Fruit fly (Drosophila melanogaster) whole organism, larva: ENCODE measurements around the gene Tbca.

Source experiments
- noc ChIP-seq: fragments of 200-800 bp; sonication (Bioruptor generic); optimal IDR thresholded peaks from 3 replicates; lab custom pipeline; 2019; ENCODE audit warnings: missing biosample characterization, mild to moderate bottlenecking, missing genetic modification characterization, moderate library complexity

Tbca gene

DNA sequence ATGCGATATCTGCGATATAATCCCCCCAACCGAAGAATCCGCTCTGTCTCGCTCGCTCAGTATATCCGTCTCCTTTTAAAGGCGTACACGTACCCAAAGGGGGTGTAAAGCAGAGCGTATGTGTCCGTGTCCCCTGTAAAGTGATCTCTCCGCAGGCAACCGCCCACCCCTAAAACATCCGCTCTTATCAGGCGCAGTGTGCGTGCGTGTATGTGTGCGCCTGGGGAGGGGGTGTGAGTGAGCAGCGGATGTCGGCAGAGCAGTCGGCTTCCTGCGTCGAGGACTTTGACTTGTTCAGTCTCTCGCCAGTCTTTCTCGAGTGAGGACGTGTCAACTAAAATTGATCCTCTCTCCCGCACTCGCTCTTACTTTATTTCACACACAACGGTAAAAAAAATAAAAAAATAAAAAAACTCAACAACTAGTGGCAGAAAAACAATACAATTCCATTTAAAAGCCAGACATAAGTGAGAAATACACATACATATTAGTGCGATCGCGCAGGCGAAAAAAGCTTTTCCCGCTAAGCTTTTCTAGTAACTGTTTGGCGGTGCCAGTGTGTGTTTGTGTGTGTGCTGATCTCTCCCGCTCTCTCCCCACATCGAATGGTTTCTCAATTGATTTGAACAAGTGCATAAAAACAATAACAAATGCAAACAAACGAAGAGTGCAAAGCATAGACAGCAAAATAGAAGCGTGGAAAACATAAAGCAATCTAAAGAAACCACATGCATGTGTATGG lies 17.6 kb upstream of the Tbca start:
- TF ChIP-seq noc (tag; lab: Kevin White, UChicago), result no peak

DNA sequence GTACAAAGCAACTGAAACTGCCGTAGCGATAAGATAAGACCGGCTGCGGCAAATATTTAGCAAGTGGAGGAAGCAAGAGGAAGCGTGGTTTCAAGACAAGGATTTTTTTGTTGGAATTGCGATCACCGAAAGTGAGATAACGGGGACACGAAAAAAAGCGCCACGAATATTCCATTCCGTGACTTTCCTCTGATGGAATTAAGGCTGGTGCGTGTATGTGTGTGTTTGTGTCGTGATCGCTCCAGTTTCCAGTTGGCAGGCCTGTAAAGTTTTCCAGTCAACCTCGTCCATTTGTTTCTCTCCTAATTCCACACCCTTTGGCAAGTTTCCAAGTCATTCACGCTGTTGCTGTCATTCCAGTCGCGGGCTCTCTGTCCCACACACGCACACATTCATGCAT lies 17.0 kb upstream of the Tbca start:
- TF ChIP-seq noc (tag; lab: Kevin White, UChicago), result no peak

DNA sequence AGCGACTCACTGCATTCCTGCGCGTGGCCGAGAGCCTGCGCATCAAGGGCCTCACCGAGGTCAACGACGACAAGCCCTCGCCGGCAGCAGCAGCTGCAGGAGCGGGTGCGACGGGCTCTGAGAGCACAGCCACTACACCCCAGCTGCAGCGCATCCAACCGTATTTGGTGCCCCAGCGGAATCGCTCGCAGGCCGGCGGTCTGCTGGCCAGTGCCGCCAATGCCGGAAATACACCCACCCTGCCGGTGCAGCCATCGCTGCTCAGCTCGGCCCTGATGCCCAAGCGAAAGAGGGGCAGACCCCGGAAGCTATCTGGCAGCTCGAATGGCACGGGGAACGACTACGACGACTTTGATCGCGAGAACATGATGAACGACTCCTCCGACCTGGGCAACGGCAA lies 15.5 kb upstream of the Tbca start:
- no peak for TF ChIP-seq noc (tag; lab: Kevin White, UChicago)

DNA sequence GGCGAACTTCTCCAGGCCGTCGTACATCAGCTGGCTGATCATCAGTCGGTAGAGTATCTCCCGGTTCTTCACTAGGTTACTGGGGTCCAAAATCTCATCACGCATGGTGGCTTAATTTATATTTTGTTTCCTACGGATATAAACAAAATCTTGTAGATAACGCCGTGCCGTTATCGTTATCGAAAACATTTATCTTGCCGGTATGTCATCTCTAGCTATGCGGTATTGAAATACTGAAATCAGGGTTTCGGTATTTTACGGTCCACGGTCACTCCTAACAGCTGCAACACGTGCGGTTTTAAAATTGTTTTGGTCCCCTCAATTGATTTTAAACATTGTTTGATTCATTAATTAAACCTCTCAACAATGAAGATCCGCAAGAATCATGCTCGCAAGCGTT lies 6.5 kb upstream of the Tbca start, which contains the start of the genes CstF50 and CG11563:
Gene CstF50, minus strand, starts transcription at position 188 of the 400 bp plus-strand sequence.
Gene CG11563, plus strand, starts transcription at position 260 of the 400 bp plus-strand sequence.
- no peak for TF ChIP-seq noc (tag; lab: Kevin White, UChicago)

DNA sequence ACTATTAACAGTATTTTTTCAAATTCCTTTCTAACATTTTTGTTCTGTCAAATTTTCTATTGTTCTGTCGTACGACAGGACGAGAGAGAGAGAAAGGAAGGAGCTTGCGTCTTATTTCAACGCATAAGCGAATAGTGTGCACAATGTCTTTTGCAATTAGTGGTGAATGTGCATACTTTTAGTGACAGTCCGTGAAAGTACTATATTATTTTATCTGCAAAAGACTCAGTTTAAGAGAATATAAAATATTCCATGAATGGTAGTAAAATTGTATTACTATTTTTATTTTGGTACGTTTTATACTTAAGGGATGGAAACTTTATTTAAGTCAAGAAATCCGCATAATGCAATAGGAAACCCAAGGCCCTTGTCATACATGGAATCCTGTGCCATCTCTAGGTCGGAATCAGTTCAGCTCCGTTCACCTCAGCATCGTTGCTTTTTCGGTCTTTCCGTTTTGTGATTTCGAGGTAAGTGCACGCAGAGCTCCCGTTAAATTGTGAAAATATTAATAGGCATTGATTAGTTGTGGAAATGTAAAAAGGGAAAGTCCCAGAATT lies 5.2 kb upstream of the Tbca start, which contains the start of gene eEF1alpha2:
Gene eEF1alpha2, plus strand, starts transcription at position 409 of the 560 bp plus-strand sequence.
- no peak for TF ChIP-seq noc (tag; lab: Kevin White, UChicago)

DNA sequence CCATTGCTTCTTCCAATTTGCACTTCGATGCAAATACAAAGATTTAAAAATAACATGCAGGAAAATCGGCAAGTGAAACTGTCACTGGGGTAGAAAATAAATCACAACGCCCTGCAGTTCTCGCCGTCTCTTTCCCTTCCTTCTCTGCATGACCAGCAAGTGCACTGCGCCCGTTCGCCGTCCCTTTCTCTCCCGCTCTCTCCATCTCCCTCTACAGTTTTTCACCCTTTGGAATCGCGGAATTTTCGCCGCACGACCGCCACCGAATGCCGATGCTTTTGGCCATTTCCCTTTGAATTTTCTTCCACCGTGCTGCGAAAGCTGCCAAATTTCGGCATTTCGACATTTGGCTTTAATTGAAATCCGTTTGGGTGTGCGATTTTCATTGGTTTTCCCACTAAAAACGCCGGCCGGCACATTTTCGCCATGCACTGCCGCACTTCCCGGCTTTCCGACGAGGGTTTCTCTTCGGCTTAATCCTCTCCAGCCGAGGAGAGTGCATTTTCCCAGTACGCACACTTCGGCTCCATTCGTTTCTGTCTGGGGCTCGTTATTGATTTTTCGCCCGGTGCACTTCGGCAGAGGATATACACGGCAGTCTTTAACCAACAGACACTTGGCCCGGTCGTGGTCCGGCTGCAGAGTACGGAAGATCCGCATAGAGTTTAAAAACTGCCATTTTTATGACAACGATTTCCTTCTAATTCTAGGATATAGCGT lies 4.1 kb upstream of the Tbca start:
- no peak for TF ChIP-seq noc (tag; lab: Kevin White, UChicago)

DNA sequence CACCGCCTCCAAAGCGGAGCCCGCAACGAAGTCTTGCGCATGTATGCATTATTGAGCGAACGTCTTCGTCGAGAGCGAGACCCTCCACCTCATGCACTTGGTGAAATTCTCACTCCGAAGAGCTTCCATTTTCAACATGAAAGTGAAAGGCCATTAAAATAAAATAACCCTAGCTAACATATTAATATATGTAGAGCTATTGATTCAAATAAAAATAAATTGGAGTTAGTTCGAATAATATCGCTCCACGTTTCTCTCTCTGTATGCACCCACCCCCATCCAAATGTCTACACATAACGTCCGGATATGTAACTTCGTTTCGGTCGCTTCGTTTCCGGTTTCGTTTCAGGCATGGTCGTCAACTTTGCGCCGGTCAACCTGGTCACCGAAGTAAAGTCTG lies 2.0 kb upstream of the Tbca start:
- TF ChIP-seq noc (tag; lab: Kevin White, UChicago), result no peak

DNA sequence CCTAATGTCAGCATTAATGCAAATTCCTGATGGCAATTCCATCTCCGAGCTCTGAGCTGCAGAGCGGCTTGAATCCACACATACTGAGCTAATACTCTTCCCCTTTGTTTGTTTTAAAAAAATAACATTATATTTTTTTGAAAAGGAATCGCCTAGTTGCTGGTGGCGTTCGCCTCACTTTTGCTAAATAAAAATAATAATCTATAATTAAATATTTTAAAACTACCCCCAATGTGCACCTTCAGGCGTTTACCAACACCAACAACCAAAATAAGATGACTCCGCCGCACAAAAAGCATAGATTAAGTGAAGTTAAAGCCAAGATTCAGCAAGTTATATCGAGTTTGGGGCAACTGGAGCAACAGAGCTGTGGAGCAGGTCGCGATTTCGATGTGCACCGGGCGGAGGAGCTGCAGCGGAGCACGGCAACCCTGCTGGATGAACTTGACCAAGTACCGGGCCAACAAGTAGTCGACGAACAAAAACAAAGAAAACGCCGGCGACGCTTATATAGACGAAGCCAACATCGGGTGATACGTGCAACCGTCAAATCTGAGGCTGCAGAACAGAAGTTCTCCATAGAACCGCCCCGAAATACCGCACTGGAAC lies 858 bp downstream of the Tbca start, which contains the start of gene CG1896:
Gene CG1896, plus strand, starts transcription at position 239 of the 609 bp plus-strand sequence.
- TF ChIP-seq noc (tag; lab: Kevin White, UChicago), result peak; percentile 4

DNA sequence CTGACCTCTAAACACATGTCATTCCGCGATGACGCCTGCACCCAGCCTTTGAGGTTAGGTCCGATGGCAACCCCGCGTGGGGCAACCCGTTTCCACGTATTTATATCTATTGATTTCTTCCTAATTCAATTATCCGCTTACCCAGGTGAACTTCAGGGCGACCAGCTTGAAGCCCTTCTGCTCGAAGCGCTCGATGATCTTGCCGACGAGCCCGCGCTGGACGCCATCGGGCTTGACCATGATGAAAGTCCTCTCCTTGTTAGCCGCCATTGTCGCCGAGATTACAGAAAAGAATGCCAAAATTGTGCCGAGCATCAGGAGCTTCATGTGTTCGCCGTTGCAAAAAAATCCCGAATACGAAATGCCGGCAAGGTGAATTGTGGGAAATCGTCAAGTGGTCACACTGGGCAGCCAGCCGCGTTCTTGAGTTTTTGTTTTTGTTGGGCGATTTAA lies 2.4 kb downstream of the Tbca start, which contains the start of gene awd:
Gene awd, minus strand, starts transcription at position 449 of the 453 bp plus-strand sequence.
- TF ChIP-seq noc (tag; lab: Kevin White, UChicago), result peak; percentile 67

DNA sequence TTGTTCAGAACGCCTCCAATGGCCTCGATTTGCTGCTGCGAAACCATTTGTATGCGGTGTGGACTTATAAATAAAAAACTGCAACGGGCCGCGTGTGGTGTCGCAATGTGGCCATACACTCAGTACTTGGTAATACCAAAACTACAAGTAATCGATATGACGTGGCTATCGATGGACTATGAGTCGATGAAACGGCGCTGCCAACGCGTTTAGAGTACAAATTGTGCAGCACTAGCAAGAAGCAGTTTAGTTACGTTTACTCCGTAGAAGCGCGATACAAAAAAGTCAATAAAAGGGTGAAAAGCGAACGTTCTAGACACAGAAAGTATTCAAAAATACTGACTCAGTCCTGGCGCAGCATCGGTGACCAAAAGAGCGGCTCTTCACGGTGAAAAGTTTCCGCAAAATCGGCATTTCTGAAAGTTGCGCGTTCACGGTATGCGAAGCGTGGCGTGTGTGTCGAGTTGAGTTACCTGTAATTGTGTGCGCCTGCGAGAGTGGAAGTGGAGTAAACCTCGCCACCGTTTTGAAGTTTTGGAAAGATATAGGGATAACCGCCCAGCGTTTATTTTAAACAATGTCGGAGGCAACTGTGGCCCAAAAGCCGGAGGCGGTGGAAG lies 4.2 kb downstream of the Tbca start, which contains the start of the genes nero and CG1910:
Gene nero, minus strand, starts transcription at position 130 of the 620 bp plus-strand sequence.
Gene CG1910, plus strand, starts transcription at position 215 of the 620 bp plus-strand sequence.
- TF ChIP-seq noc (tag; lab: Kevin White, UChicago), result no peak

DNA sequence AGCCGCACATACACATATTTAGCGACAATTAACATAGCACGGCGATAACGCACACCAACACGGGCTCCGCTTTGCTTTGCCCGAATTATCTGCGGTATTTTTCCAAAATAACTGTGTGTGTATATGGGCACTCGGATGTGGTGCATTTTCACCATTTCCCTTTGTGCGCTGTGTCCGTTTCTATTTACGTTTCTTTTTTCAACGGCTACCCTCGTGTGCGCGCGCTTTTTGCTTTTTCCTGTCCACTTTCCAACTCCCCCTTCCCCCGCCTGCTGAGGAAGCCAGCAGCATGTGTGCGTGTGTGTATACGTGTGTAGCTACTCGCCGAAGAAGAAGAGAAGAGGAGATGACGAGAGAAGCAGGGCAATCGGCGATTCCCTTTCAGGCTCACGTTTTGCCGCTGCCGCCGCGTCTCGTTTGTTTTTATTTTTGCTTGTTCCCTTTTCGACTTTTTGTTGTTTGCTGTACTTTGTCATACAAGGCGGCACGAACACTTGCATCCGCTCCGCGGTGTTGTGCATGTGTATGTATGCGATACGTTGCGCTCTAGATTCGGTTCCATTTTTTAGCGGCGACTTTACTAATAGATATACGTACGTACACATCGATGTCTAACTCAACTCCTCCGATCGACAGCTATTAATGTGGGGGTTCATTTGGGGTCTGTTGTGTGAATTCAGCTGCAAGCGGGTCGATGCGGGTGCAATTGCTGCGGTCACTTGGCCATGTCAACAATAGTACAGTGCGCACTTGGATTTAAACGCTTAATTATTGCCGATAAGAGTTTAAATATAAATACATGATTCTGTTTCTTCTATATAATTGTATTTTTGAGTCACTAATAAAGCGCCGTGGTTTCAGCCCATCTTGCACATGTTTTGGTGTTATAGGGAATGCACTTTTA lies 5.1 kb downstream of the Tbca start:
- peak; percentile 61 for TF ChIP-seq noc (tag; lab: Kevin White, UChicago)

DNA sequence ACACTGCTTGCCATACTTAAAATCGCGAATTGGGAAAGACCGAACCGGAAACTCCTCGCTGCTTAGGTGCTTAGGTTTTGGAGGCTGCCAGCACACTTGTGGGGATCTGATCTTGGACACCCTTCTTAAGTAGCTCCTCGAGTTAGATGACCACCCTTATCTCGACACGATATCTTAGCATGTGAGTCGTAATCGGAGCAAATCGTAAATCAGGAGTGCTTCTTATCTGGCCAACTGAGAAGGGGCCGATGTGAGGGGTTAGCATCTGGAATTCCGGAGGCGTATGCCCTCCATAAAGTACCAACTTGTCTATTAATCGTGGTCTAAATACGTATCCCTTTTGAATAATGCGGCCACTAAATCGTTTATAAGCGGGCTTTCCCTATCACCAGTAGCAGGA lies 11.3 kb downstream of the Tbca start, which contains the start of gene salt:
Gene salt, minus strand, starts transcription at position 101 of the 400 bp plus-strand sequence.
- no peak for TF ChIP-seq noc (tag; lab: Kevin White, UChicago)

DNA sequence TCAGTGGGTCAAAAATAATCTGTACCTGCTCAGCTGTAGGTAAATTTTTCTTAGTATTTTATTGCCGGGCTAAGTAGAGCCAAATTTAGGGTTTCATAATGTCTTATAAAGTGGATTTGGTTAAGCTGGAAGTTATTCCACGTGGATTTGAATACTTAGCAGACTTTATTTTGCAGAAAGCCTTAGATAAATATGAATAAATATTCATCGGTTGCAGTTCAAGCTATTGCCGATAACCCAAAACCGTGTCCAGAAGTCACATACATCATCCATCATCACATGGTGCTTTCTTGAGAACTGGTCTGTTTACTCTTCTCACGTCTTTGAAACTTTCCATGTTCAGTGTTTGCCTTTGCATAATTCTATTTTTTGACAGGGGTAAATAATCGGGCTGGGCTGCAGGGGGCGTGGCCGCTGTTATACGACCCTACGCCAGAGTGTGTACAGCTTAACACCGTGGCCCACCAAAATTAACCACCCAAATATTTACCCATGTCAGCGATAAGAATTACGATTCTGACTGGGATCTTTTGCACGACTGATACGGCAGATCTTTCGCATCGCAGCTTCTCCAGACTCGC lies 15.4 kb downstream of the Tbca start, which contains the start of gene CG2187:
Gene CG2187, minus strand, starts transcription at position 51 of the 581 bp plus-strand sequence.
- peak; percentile 79 for TF ChIP-seq noc (tag; lab: Kevin White, UChicago)
